Fruit fly (Drosophila melanogaster): ENCODE measurements around the gene CG43149.

CG43149 gene

dm6 chr3L:75232-75631 lies 20.7 kb upstream of the CG43149 start, which contains the start of gene CG13405:
Gene CG13405 (minus strand): TSS chr3L:75332.
- TF ChIP-seq Myc (optimal IDR thresholded peaks at IDR 0.05), result no peak
- TF ChIP-seq ttk (optimal IDR thresholded peaks at IDR 0.05), result no peak
- no peak for TF ChIP-seq Sin3A (optimal IDR thresholded peaks at IDR 0.05)
- no peak for TF ChIP-seq h (optimal IDR thresholded peaks at IDR 0.05)
- no peak for TF ChIP-seq insv (optimal IDR thresholded peaks at IDR 0.05)
- TF ChIP-seq psq (optimal IDR thresholded peaks at IDR 0.05), result no peak

- TF ChIP-seq h (optimal IDR thresholded peaks at IDR 0.05), result no peak
- no peak for TF ChIP-seq ttk (optimal IDR thresholded peaks at IDR 0.05)
- no peak for TF ChIP-seq insv (optimal IDR thresholded peaks at IDR 0.05)
- no peak for TF ChIP-seq Sin3A (optimal IDR thresholded peaks at IDR 0.05)
- no peak for TF ChIP-seq Myc (optimal IDR thresholded peaks at IDR 0.05)
- no peak for TF ChIP-seq psq (optimal IDR thresholded peaks at IDR 0.05)
Observed at dm6 chr3L:73352-74147, 19.0 kb upstream of the CG43149 start.

dm6 chr3L:71247-71646 lies 16.7 kb upstream of the CG43149 start:
- TF ChIP-seq Sin3A (optimal IDR thresholded peaks at IDR 0.05), result no peak
- no peak for TF ChIP-seq h (optimal IDR thresholded peaks at IDR 0.05)
- TF ChIP-seq psq (optimal IDR thresholded peaks at IDR 0.05), result no peak
- TF ChIP-seq Myc (optimal IDR thresholded peaks at IDR 0.05), result no peak
- no peak for TF ChIP-seq insv (optimal IDR thresholded peaks at IDR 0.05)
- no peak for TF ChIP-seq ttk (optimal IDR thresholded peaks at IDR 0.05)

- no peak for TF ChIP-seq Sin3A (optimal IDR thresholded peaks at IDR 0.05)
- no peak for TF ChIP-seq insv (optimal IDR thresholded peaks at IDR 0.05)
- no peak for TF ChIP-seq ttk (optimal IDR thresholded peaks at IDR 0.05)
- no peak for TF ChIP-seq psq (optimal IDR thresholded peaks at IDR 0.05)
- TF ChIP-seq Myc (optimal IDR thresholded peaks at IDR 0.05), result no peak
- no peak for TF ChIP-seq h (optimal IDR thresholded peaks at IDR 0.05)
Observed at dm6 chr3L:69310-69709, 14.8 kb upstream of the CG43149 start.

dm6 chr3L:66063-66462 lies 11.5 kb upstream of the CG43149 start, which contains the start of gene Lsp1gamma:
Gene Lsp1gamma (plus strand): TSS chr3L:66430.
- TF ChIP-seq Myc (optimal IDR thresholded peaks at IDR 0.05) (no peak), h (optimal IDR thresholded peaks at IDR 0.05) (no peak), ttk (optimal IDR thresholded peaks at IDR 0.05) (no peak), Sin3A (optimal IDR thresholded peaks at IDR 0.05) (no peak), psq (optimal IDR thresholded peaks at IDR 0.05) (no peak), insv (optimal IDR thresholded peaks at IDR 0.05) (no peak)

- TF ChIP-seq h (optimal IDR thresholded peaks at IDR 0.05), result no peak
- TF ChIP-seq psq (optimal IDR thresholded peaks at IDR 0.05), result no peak
- no peak for TF ChIP-seq Sin3A (optimal IDR thresholded peaks at IDR 0.05)
- TF ChIP-seq ttk (optimal IDR thresholded peaks at IDR 0.05), result no peak
Observed at dm6 chr3L:60491-60890, 5.9 kb upstream of the CG43149 start.

dm6 chr3L:60050-60449 lies 5.5 kb upstream of the CG43149 start:
- TF ChIP-seq psq (optimal IDR thresholded peaks at IDR 0.05) (no peak), insv (optimal IDR thresholded peaks at IDR 0.05) (no peak), Sin3A (optimal IDR thresholded peaks at IDR 0.05) (no peak), Myc (optimal IDR thresholded peaks at IDR 0.05) (no peak), h (optimal IDR thresholded peaks at IDR 0.05) (no peak), ttk (optimal IDR thresholded peaks at IDR 0.05) (no peak)

- TF ChIP-seq psq (optimal IDR thresholded peaks at IDR 0.05) (no peak), h (optimal IDR thresholded peaks at IDR 0.05) (no peak), ttk (optimal IDR thresholded peaks at IDR 0.05) (no peak), Myc (optimal IDR thresholded peaks at IDR 0.05) (no peak), Sin3A (optimal IDR thresholded peaks at IDR 0.05) (no peak)
Observed at dm6 chr3L:57638-58037, 3.1 kb upstream of the CG43149 start.

- no peak for TF ChIP-seq h (optimal IDR thresholded peaks at IDR 0.05)
- TF ChIP-seq ttk (optimal IDR thresholded peaks at IDR 0.05), result no peak
- TF ChIP-seq Myc (optimal IDR thresholded peaks at IDR 0.05), result no peak
- no peak for TF ChIP-seq psq (optimal IDR thresholded peaks at IDR 0.05)
- TF ChIP-seq insv (optimal IDR thresholded peaks at IDR 0.05), result no peak
- TF ChIP-seq Sin3A (optimal IDR thresholded peaks at IDR 0.05), result no peak
Observed at dm6 chr3L:56532-56931, 2.0 kb upstream of the CG43149 start.

- no peak for TF ChIP-seq h (optimal IDR thresholded peaks at IDR 0.05)
- no peak for TF ChIP-seq psq (optimal IDR thresholded peaks at IDR 0.05)
- TF ChIP-seq Myc (optimal IDR thresholded peaks at IDR 0.05), result no peak
- TF ChIP-seq ttk (optimal IDR thresholded peaks at IDR 0.05), result no peak
- TF ChIP-seq Sin3A (optimal IDR thresholded peaks at IDR 0.05), result no peak
Observed at dm6 chr3L:50834-51233, 3.7 kb downstream of the CG43149 start.

dm6 chr3L:49732-50131 lies 4.8 kb downstream of the CG43149 start:
- no peak for TF ChIP-seq psq (optimal IDR thresholded peaks at IDR 0.05)
- no peak for TF ChIP-seq h (optimal IDR thresholded peaks at IDR 0.05)
- no peak for TF ChIP-seq insv (optimal IDR thresholded peaks at IDR 0.05)
- TF ChIP-seq Sin3A (optimal IDR thresholded peaks at IDR 0.05), result no peak
- TF ChIP-seq ttk (optimal IDR thresholded peaks at IDR 0.05), result no peak
- TF ChIP-seq Myc (optimal IDR thresholded peaks at IDR 0.05), result no peak

- no peak for TF ChIP-seq h (optimal IDR thresholded peaks at IDR 0.05)
- TF ChIP-seq psq (optimal IDR thresholded peaks at IDR 0.05), result no peak
- TF ChIP-seq Sin3A (optimal IDR thresholded peaks at IDR 0.05), result no peak
Observed at dm6 chr3L:47635-48177, 6.8 kb downstream of the CG43149 start.
